Fruit fly (Drosophila melanogaster) S2 (cell line): ENCODE data around the gene COX7AL2.

Experiments
- CG8478 ChIP-seq: fragments of >200 bp; optimal IDR thresholded peaks from 2 replicates; lab custom pipeline; 2018
- CTCF ChIP-seq, 2 experiments: fragments of >200 bp; optimal IDR thresholded peaks; 2 replicates each; lab custom pipeline; 2018

The COX7AL2 gene

dm6 chr2L:2181971-2182643 is 15.6 kb downstream of the COX7AL2 start:
- TF ChIP-seq CTCF (optimal IDR thresholded peaks at IDR 0.05; lab: Kevin White, UChicago), result no peak
- TF ChIP-seq CG8478, result no peak

- TF ChIP-seq CTCF (optimal IDR thresholded peaks at IDR 0.05; lab: Kevin White, UChicago), result no peak
- no peak for TF ChIP-seq CG8478
These were observed 17.0 kb downstream of the COX7AL2 start for dm6 chr2L:2180665-2181064.

dm6 chr2L:2180120-2180539 is 17.6 kb downstream of the COX7AL2 start:
- no peak for TF ChIP-seq CTCF (optimal IDR thresholded peaks at IDR 0.05; lab: Kevin White, UChicago)
- TF ChIP-seq CG8478, result no peak

- TF ChIP-seq CG8478 (no peak), CTCF (optimal IDR thresholded peaks at IDR 0.05; lab: Kevin White, UChicago) (no peak)
These were observed 18.3 kb downstream of the COX7AL2 start for dm6 chr2L:2179366-2179765.

- TF ChIP-seq CTCF (optimal IDR thresholded peaks at IDR 0.05; lab: Kevin White, UChicago) (no peak), CG8478 (no peak)
These were observed 18.9 kb downstream of the COX7AL2 start for dm6 chr2L:2178810-2179143.

- TF ChIP-seq CG8478, result no peak
- TF ChIP-seq CTCF (optimal IDR thresholded peaks at IDR 0.05; lab: Kevin White, UChicago), result no peak
These were observed 19.5 kb downstream of the COX7AL2 start, which contains the start of gene aop for dm6 chr2L:2177969-2178809. Gene aop, minus strand, starts transcription at chr2L:2178754.

- no peak for TF ChIP-seq CG8478
- no peak for TF ChIP-seq CTCF (optimal IDR thresholded peaks at IDR 0.05; lab: Kevin White, UChicago)
These were observed 20.3 kb downstream of the COX7AL2 start for dm6 chr2L:2177312-2177968.

dm6 chr2L:2175930-2176643 is 21.6 kb downstream of the COX7AL2 start:
- no peak for TF ChIP-seq CG8478
- no peak for TF ChIP-seq CTCF (optimal IDR thresholded peaks at IDR 0.05; lab: Kevin White, UChicago)

dm6 chr2L:2175090-2175830 is 22.5 kb downstream of the COX7AL2 start:
- TF ChIP-seq CG8478, result no peak
- no peak for TF ChIP-seq CTCF (optimal IDR thresholded peaks at IDR 0.05; lab: Kevin White, UChicago)

dm6 chr2L:2173604-2174003 is 24.1 kb downstream of the COX7AL2 start:
- TF ChIP-seq CG8478, result no peak
- TF ChIP-seq CTCF (optimal IDR thresholded peaks at IDR 0.05; lab: Kevin White, UChicago), result no peak

dm6 chr2L:2173191-2173590 is 24.5 kb downstream of the COX7AL2 start:
- TF ChIP-seq CG8478, result no peak
- no peak for TF ChIP-seq CTCF (optimal IDR thresholded peaks at IDR 0.05; lab: Kevin White, UChicago)

- no peak for TF ChIP-seq CG8478
- TF ChIP-seq CTCF (optimal IDR thresholded peaks at IDR 0.05; lab: Kevin White, UChicago), result no peak
These were observed 25.1 kb downstream of the COX7AL2 start for dm6 chr2L:2172460-2173121.

dm6 chr2L:2171366-2172078 is 26.2 kb downstream of the COX7AL2 start:
- TF ChIP-seq CTCF (optimal IDR thresholded peaks at IDR 0.05; lab: Kevin White, UChicago), result no peak
- TF ChIP-seq CG8478, result no peak
